Worm (Caenorhabditis elegans) whole organism, late embryonic: ENCODE results near the gene T28C6.8.

Source experiments
- C08G9.2 ChIP-seq: sonication (generic microtip); optimal IDR thresholded peaks from 2 replicates; lab custom pipeline; 2016; ENCODE audit warnings: mild to moderate bottlenecking, missing genetic modification characterization, moderate library complexity, missing compliant biosample characterization
- C38D4.7 ChIP-seq: fragments of 200-800 bp; sonication (Bioruptor generic); optimal IDR thresholded peaks from 2 replicates; lab custom pipeline; 2018; ENCODE audit warnings: mild to moderate bottlenecking, missing genetic modification characterization, moderate library complexity, missing compliant biosample characterization
- F13H6.1 ChIP-seq: sonication (generic microtip); optimal IDR thresholded peaks from 2 replicates; lab custom pipeline; 2016; ENCODE audit warnings: missing genetic modification characterization, missing compliant biosample characterization
- K02D7.2 ChIP-seq: sonication (generic microtip); optimal IDR thresholded peaks from 2 replicates; lab custom pipeline; 2017; ENCODE audit warnings: mild to moderate bottlenecking, missing genetic modification characterization, missing compliant biosample characterization
- T23F11.4 ChIP-seq: fragments of 200-800 bp; sonication (Bioruptor generic); optimal IDR thresholded peaks from 2 replicates; lab custom pipeline; 2018; ENCODE audit warnings: mild to moderate bottlenecking, missing genetic modification characterization, missing compliant biosample characterization
- ahr-1 ChIP-seq: sonication (generic microtip); optimal IDR thresholded peaks from 2 replicates; lab custom pipeline; 2016; ENCODE audit warnings: missing genetic modification characterization, missing compliant biosample characterization
- ama-1 ChIP-seq: fragments of 150-350 bp; optimal IDR thresholded peaks from 2 replicates; lab custom pipeline; 2014
- ceh-14 ChIP-seq: sonication (generic microtip); optimal IDR thresholded peaks from 2 replicates; lab custom pipeline; 2016; ENCODE audit warnings: missing genotype, missing genetic modification characterization, missing compliant biosample characterization
- ceh-18 ChIP-seq: sonication (generic microtip); optimal IDR thresholded peaks from 2 replicates; lab custom pipeline; 2016; ENCODE audit warnings: missing genetic modification characterization, missing compliant biosample characterization
- ceh-19 ChIP-seq: fragments of 200-800 bp; sonication (Bioruptor generic); optimal IDR thresholded peaks from 2 replicates; lab custom pipeline; 2018; ENCODE audit warnings: mild to moderate bottlenecking, missing genetic modification characterization, missing compliant biosample characterization
- ceh-2 ChIP-seq: sonication (generic microtip); optimal IDR thresholded peaks from 2 replicates; lab custom pipeline; 2016; ENCODE audit warnings: missing genotype, missing genetic modification characterization, missing compliant biosample characterization
- ceh-24 ChIP-seq: sonication (generic microtip); optimal IDR thresholded peaks from 2 replicates; lab custom pipeline; 2016; ENCODE audit warnings: mild to moderate bottlenecking, missing genetic modification characterization, missing compliant biosample characterization
- ceh-30 ChIP-seq: fragments of 150-350 bp; optimal IDR thresholded peaks from 2 replicates; lab custom pipeline; 2014; ENCODE audit warnings: missing biosample characterization, missing genetic modification characterization
- ceh-31 ChIP-seq: sonication (generic microtip); optimal IDR thresholded peaks from 2 replicates; lab custom pipeline; 2016; ENCODE audit warnings: missing genetic modification characterization, missing compliant biosample characterization
- ceh-34 ChIP-seq: sonication (generic microtip); optimal IDR thresholded peaks from 2 replicates; lab custom pipeline; 2016; ENCODE audit warnings: mild to moderate bottlenecking, missing genetic modification characterization, missing compliant biosample characterization
- ceh-48 ChIP-seq: sonication (generic microtip); optimal IDR thresholded peaks from 2 replicates; lab custom pipeline; 2016; ENCODE audit warnings: missing genetic modification characterization, inconsistent platforms, missing compliant biosample characterization
- ceh-6 ChIP-seq: fragments of 200-800 bp; sonication (Bioruptor generic); optimal IDR thresholded peaks from 2 replicates; lab custom pipeline; 2018; ENCODE audit warnings: mild to moderate bottlenecking, missing genetic modification characterization, missing compliant biosample characterization
- ceh-9 ChIP-seq: sonication (generic microtip); optimal IDR thresholded peaks from 2 replicates; lab custom pipeline; 2016; ENCODE audit warnings: mild to moderate bottlenecking, missing genetic modification characterization, inconsistent platforms, missing compliant biosample characterization
- che-1 ChIP-seq: sonication (generic microtip); optimal IDR thresholded peaks from 2 replicates; lab custom pipeline; 2016; ENCODE audit warnings: mild to moderate bottlenecking, missing genetic modification characterization, missing compliant biosample characterization
- elt-2 ChIP-seq: sonication (generic microtip); optimal IDR thresholded peaks from 2 replicates; lab custom pipeline; 2016; ENCODE audit warnings: missing genetic modification reagents, missing genetic modification characterization, missing compliant biosample characterization
- elt-4 ChIP-seq: sonication (generic microtip); optimal IDR thresholded peaks from 2 replicates; lab custom pipeline; 2016; ENCODE audit warnings: missing genetic modification characterization, missing compliant biosample characterization
- ets-4 ChIP-seq: sonication (generic microtip); optimal IDR thresholded peaks from 2 replicates; lab custom pipeline; 2016; ENCODE audit warnings: missing genetic modification characterization, missing compliant biosample characterization
- eyg-1 ChIP-seq: sonication (generic microtip); optimal IDR thresholded peaks from 2 replicates; lab custom pipeline; 2016; ENCODE audit warnings: missing genotype, missing genetic modification characterization, missing compliant biosample characterization
- fkh-10 ChIP-seq: fragments of 150-350 bp; optimal IDR thresholded peaks from 2 replicates; lab custom pipeline; 2014; ENCODE audit warnings: missing biosample characterization, missing genetic modification reagents, missing genetic modification characterization
- fkh-6 ChIP-seq: sonication (generic microtip); optimal IDR thresholded peaks from 2 replicates; lab custom pipeline; 2016; ENCODE audit warnings: missing genetic modification characterization, missing compliant biosample characterization
- gmeb-2 ChIP-seq: sonication (generic microtip); optimal IDR thresholded peaks from 2 replicates; lab custom pipeline; 2016; ENCODE audit warnings: missing genetic modification characterization, inconsistent platforms, missing compliant biosample characterization
- hlh-13 ChIP-seq: fragments of 200-800 bp; sonication (Bioruptor generic); optimal IDR thresholded peaks from 2 replicates; lab custom pipeline; 2018; ENCODE audit warnings: mild to moderate bottlenecking, missing genetic modification characterization, missing compliant biosample characterization
- hlh-6 ChIP-seq: sonication (generic microtip); optimal IDR thresholded peaks from 2 replicates; lab custom pipeline; 2016; ENCODE audit warnings: missing genotype, missing genetic modification characterization, missing compliant biosample characterization
- hlh-8 ChIP-seq: sonication (generic microtip); optimal IDR thresholded peaks from 2 replicates; lab custom pipeline; 2016; ENCODE audit warnings: missing genotype, missing genetic modification characterization, missing compliant biosample characterization
- lin-11 ChIP-seq: fragments of 200-800 bp; sonication (Bioruptor generic); optimal IDR thresholded peaks from 2 replicates; lab custom pipeline; 2018; ENCODE audit warnings: mild to moderate bottlenecking, missing genetic modification characterization, missing compliant biosample characterization
- madf-2 ChIP-seq: sonication (generic microtip); optimal IDR thresholded peaks from 2 replicates; lab custom pipeline; 2017; ENCODE audit warnings: missing genetic modification characterization, missing compliant biosample characterization
- nhr-11 ChIP-seq: fragments of 150-350 bp; optimal IDR thresholded peaks from 2 replicates; lab custom pipeline; 2014; ENCODE audit warnings: missing biosample characterization, missing genetic modification characterization
- nhr-232 ChIP-seq: sonication (generic microtip); optimal IDR thresholded peaks from 2 replicates; lab custom pipeline; 2016; ENCODE audit warnings: missing genetic modification characterization, missing compliant biosample characterization
- npax-4 ChIP-seq: sonication (generic microtip); optimal IDR thresholded peaks from 2 replicates; lab custom pipeline; 2016; ENCODE audit warnings: missing genetic modification characterization, missing compliant biosample characterization
- pag-3 ChIP-seq: sonication (generic microtip); optimal IDR thresholded peaks from 2 replicates; lab custom pipeline; 2016; ENCODE audit warnings: missing compliant biosample characterization, missing genetic modification characterization, borderline replicate concordance
- pat-9 ChIP-seq: fragments of 200-800 bp; sonication (Bioruptor generic); optimal IDR thresholded peaks from 2 replicates; lab custom pipeline; 2018; ENCODE audit warnings: mild to moderate bottlenecking, missing genetic modification characterization, moderate library complexity, missing compliant biosample characterization
- pax-1 ChIP-seq: fragments of 150-350 bp; optimal IDR thresholded peaks from 2 replicates; lab custom pipeline; 2014; ENCODE audit warnings: missing biosample characterization, missing genetic modification characterization
- pha-4 ChIP-seq: fragments of 150-350 bp; optimal IDR thresholded peaks from 2 replicates; lab custom pipeline; 2018; ENCODE audit warnings: missing biosample characterization, missing genetic modification reagents, missing genetic modification characterization
- pqm-1 ChIP-seq: sonication (generic microtip); optimal IDR thresholded peaks from 2 replicates; lab custom pipeline; 2016; ENCODE audit warnings: missing genetic modification characterization, missing compliant biosample characterization
- pros-1 ChIP-seq: fragments of 150-350 bp; optimal IDR thresholded peaks from 2 replicates; lab custom pipeline; 2014; ENCODE audit warnings: missing biosample characterization, missing genetic modification reagents, missing genetic modification characterization
- ref-2 ChIP-seq: sonication (generic microtip); optimal IDR thresholded peaks from 2 replicates; lab custom pipeline; 2016; ENCODE audit warnings: missing genetic modification characterization, missing compliant biosample characterization
- rnt-1 ChIP-seq: sonication (generic microtip); optimal IDR thresholded peaks from 2 replicates; lab custom pipeline; 2016; ENCODE audit warnings: missing genetic modification characterization, missing compliant biosample characterization
- sdc-2 ChIP-seq: sonication (generic microtip); optimal IDR thresholded peaks from 2 replicates; lab custom pipeline; 2016; ENCODE audit warnings: missing genotype, missing genetic modification characterization, missing compliant biosample characterization
- syd-9 ChIP-seq: sonication (generic microtip); optimal IDR thresholded peaks from 2 replicates; lab custom pipeline; 2016; ENCODE audit warnings: mild to moderate bottlenecking, missing genetic modification characterization, moderate library complexity, missing compliant biosample characterization
- tbx-2 ChIP-seq: sonication (generic microtip); optimal IDR thresholded peaks from 2 replicates; lab custom pipeline; 2016; ENCODE audit warnings: missing genetic modification characterization, missing compliant biosample characterization
- ttx-3 ChIP-seq: sonication (generic microtip); optimal IDR thresholded peaks from 2 replicates; lab custom pipeline; 2016; ENCODE audit warnings: missing genetic modification reagents, missing genetic modification characterization, missing compliant biosample characterization
- unc-3 ChIP-seq, 2 experiments: fragments of 200-800 bp in 1 of 2; sonication (Bioruptor generic) in 1 of 2; sonication (generic microtip) in 1 of 2; conservative IDR thresholded peaks in 1 of 2; optimal IDR thresholded peaks in 1 of 2; 2 replicates each; pipeline versions ENCODE4 v1.3.6 to Lab custom; 2016 to 2022; ENCODE audit warnings: missing compliant biosample characterization in 2 of 2, missing genetic modification characterization in 2 of 2, missing genetic modification reagents in 1 of 2
- unc-42 ChIP-seq: sonication (generic microtip); optimal IDR thresholded peaks from 2 replicates; lab custom pipeline; 2016; ENCODE audit warnings: missing genotype, missing genetic modification characterization, missing compliant biosample characterization
- unc-55 ChIP-seq: sonication (generic microtip); optimal IDR thresholded peaks from 2 replicates; lab custom pipeline; 2017; ENCODE audit warnings: missing biosample characterization, missing genetic modification reagents, missing genetic modification characterization
- ztf-16 ChIP-seq: sonication (generic microtip); optimal IDR thresholded peaks from 2 replicates; lab custom pipeline; 2017; ENCODE audit warnings: missing genetic modification characterization, missing compliant biosample characterization

T28C6.8 gene

ce11 chrIV:8782172-8782571, 48.4 kb downstream of the T28C6.8 start (continued):
- TF ChIP-seq ama-1 = no peak
- no peak for TF ChIP-seq hlh-13 (GFP tag; lab: Kevin White, UChicago)
- peak; percentile 90 for TF ChIP-seq tbx-2 (tag; lab: Kevin White, UChicago)
- TF ChIP-seq ceh-30 (tag; lab: Kevin White, UChicago) = peak; percentile 32
- peak; percentile 46 for TF ChIP-seq ceh-14 (tag; lab: Kevin White, UChicago)
- no peak for TF ChIP-seq ceh-19 (GFP tag; lab: Kevin White, UChicago)
- no peak for TF ChIP-seq ttx-3 (tag; lab: Kevin White, UChicago)
- peak; percentile 92 for TF ChIP-seq unc-55 (GFP tag; lab: Kevin White, UChicago)
- TF ChIP-seq elt-4 (tag; lab: Kevin White, UChicago) = no peak
- TF ChIP-seq C38D4.7 = no peak
- TF ChIP-seq ceh-48 (tag; lab: Kevin White, UChicago) = no peak
- peak; percentile 35 for TF ChIP-seq ceh-6
- no peak for TF ChIP-seq npax-4 (tag; lab: Kevin White, UChicago)
- TF ChIP-seq unc-3 (GFP tag; conservative IDR thresholded peaks at IDR 0.05; lab: Robert Waterston, UW) = no peak
- peak; percentile 41 for TF ChIP-seq unc-3 (tag; optimal IDR thresholded peaks at IDR 0.05; lab: Kevin White, UChicago)
- no peak for TF ChIP-seq fkh-6 (tag; lab: Kevin White, UChicago)
- peak; percentile 47 for TF ChIP-seq syd-9
- TF ChIP-seq ceh-2 = peak; percentile 75
- no peak for TF ChIP-seq nhr-232 (tag; lab: Kevin White, UChicago)
- TF ChIP-seq lin-11 (tag; lab: Kevin White, UChicago) = no peak
- TF ChIP-seq pqm-1 (tag; lab: Kevin White, UChicago) = no peak
- TF ChIP-seq che-1 (tag; lab: Kevin White, UChicago) = peak; percentile 36
- TF ChIP-seq ets-4 = peak; percentile 38
- TF ChIP-seq pag-3 (tag; lab: Kevin White, UChicago) = no peak
- TF ChIP-seq rnt-1 (tag; lab: Kevin White, UChicago) = peak; percentile 79
- TF ChIP-seq sdc-2 = peak; percentile 40
- TF ChIP-seq ref-2 (tag; lab: Kevin White, UChicago) = peak; percentile 97
- TF ChIP-seq fkh-10 = no peak
- no peak for TF ChIP-seq K02D7.2 (tag; lab: Kevin White, UChicago)
- TF ChIP-seq T23F11.4 (GFP tag; lab: Kevin White, UChicago) = peak; percentile 2
- no peak for TF ChIP-seq nhr-11
- no peak for TF ChIP-seq C08G9.2 (tag; lab: Kevin White, UChicago)
- TF ChIP-seq madf-2 (tag; lab: Kevin White, UChicago) = peak; percentile 0
- TF ChIP-seq elt-2 (tag; lab: Kevin White, UChicago) = peak; percentile 44
- TF ChIP-seq F13H6.1 = peak; percentile 68
- TF ChIP-seq ceh-9 (tag; lab: Kevin White, UChicago) = no peak
- no peak for TF ChIP-seq ahr-1 (tag; lab: Kevin White, UChicago)
- TF ChIP-seq pros-1 (tag; lab: Kevin White, UChicago) = peak; percentile 81
- peak; percentile 68 for TF ChIP-seq hlh-8 (tag; lab: Kevin White, UChicago)
- TF ChIP-seq ceh-31 (tag; lab: Kevin White, UChicago) = peak; percentile 94
- TF ChIP-seq unc-42 (tag; lab: Kevin White, UChicago) = peak; percentile 59
- no peak for TF ChIP-seq gmeb-2
- TF ChIP-seq ceh-24 (tag; lab: Kevin White, UChicago) = no peak
- TF ChIP-seq pat-9 (tag; lab: Kevin White, UChicago) = no peak
- TF ChIP-seq hlh-6 (tag; lab: Kevin White, UChicago) = no peak
- peak; percentile 74 for TF ChIP-seq ceh-34 (tag; lab: Kevin White, UChicago)
- peak; percentile 31 for TF ChIP-seq pax-1
- peak; percentile 19 for TF ChIP-seq ztf-16 (tag; lab: Kevin White, UChicago)
- no peak for TF ChIP-seq pha-4 (tag; lab: Kevin White, UChicago)
- TF ChIP-seq ceh-18 (tag; lab: Kevin White, UChicago) = peak; percentile 81
- no peak for TF ChIP-seq eyg-1 (tag; lab: Kevin White, UChicago)
